Fruit fly (Drosophila melanogaster) whole organism, wandering third instar larva: ENCODE measurements around the gene CG16865.

Experiments
- Abd-B ChIP-seq: fragments of >200 bp; optimal IDR thresholded peaks from 2 replicates; lab custom pipeline; 2017; ENCODE audit warnings: missing biosample characterization, missing genetic modification characterization
- CG32264 ChIP-seq: fragments of 200-800 bp; sonication (Bioruptor generic); optimal IDR thresholded peaks from 2 replicates; lab custom pipeline; 2016; ENCODE audit warnings: missing biosample characterization, missing genetic modification characterization
- CG9705 ChIP-seq: fragments of 200-800 bp; sonication (Bioruptor generic); optimal IDR thresholded peaks from 2 replicates; lab custom pipeline; 2018; ENCODE audit warnings: missing biosample characterization, mild to moderate bottlenecking, missing genetic modification characterization
- CrebA ChIP-seq: fragments of 200-800 bp; sonication (Bioruptor generic); optimal IDR thresholded peaks from 2 replicates; lab custom pipeline; 2016; ENCODE audit warnings: missing biosample characterization, mild to moderate bottlenecking, missing genetic modification characterization, borderline replicate concordance
- Dfd ChIP-seq: fragments of >200 bp; optimal IDR thresholded peaks from 2 replicates; lab custom pipeline; 2017; ENCODE audit warnings: missing biosample characterization, missing genetic modification characterization
- Dif ChIP-seq: fragments of 200-275, 200-300 bp; sonication (Bioruptor generic); optimal IDR thresholded peaks from 2 replicates; lab custom pipeline; 2018; ENCODE audit warnings: missing biosample characterization, missing genetic modification characterization; ENCODE audit not compliant: partially characterized antibody
- GATAd ChIP-seq: sonication (Bioruptor generic); optimal IDR thresholded peaks from 2 replicates; lab custom pipeline; 2016; ENCODE audit warnings: missing biosample characterization, missing genetic modification characterization
- HLH106 ChIP-seq: fragments of 200-800 bp; optimal IDR thresholded peaks from 3 replicates; lab custom pipeline; 2019; ENCODE audit warnings: missing biosample characterization, mild to moderate bottlenecking, missing genetic modification characterization, moderate library complexity
- Hnf4 ChIP-seq: fragments of 200-800 bp; sonication (Bioruptor generic); optimal IDR thresholded peaks from 2 replicates; lab custom pipeline; 2016; ENCODE audit warnings: missing biosample characterization, mild to moderate bottlenecking, missing genetic modification characterization
- Hr78 ChIP-seq: fragments of >200 bp; optimal IDR thresholded peaks from 2 replicates; lab custom pipeline; 2017; ENCODE audit warnings: missing biosample characterization, missing genetic modification characterization
- Hr83 ChIP-seq: fragments of 200-300 bp; sonication (Bioruptor generic); optimal IDR thresholded peaks from 2 replicates; lab custom pipeline; 2016; ENCODE audit warnings: missing biosample characterization, mild to moderate bottlenecking, missing genetic modification characterization, moderate library complexity; ENCODE audit not compliant: poor library complexity, severe bottlenecking
- Jra ChIP-seq: sonication (Bioruptor generic); optimal IDR thresholded peaks from 2 replicates; lab custom pipeline; 2016; ENCODE audit warnings: missing biosample characterization, missing genetic modification characterization
- Mio ChIP-seq: sonication (Bioruptor generic); optimal IDR thresholded peaks from 2 replicates; lab custom pipeline; 2016; ENCODE audit warnings: missing biosample characterization, missing genetic modification characterization
- Myc ChIP-seq: fragments of >200 bp; optimal IDR thresholded peaks from 2 replicates; lab custom pipeline; 2017
- N ChIP-seq: fragments of >200 bp; optimal IDR thresholded peaks from 2 replicates; lab custom pipeline; 2018; ENCODE audit warnings: missing biosample characterization, missing external identifiers, missing genetic modification characterization
- OdsH ChIP-seq: fragments of 200-800 bp; sonication (Bioruptor generic); optimal IDR thresholded peaks from 2 replicates; lab custom pipeline; 2016; ENCODE audit warnings: missing biosample characterization, mild to moderate bottlenecking, missing genetic modification characterization
- Rel ChIP-seq, 2 experiments: fragments of 200-800 bp; sonication (Bioruptor generic) in 1 of 2; optimal IDR thresholded peaks; 2 replicates in 1 of 2; 3 replicates in 1 of 2; lab custom pipeline; 2016 to 2019; ENCODE audit warnings: mild to moderate bottlenecking in 2 of 2, missing biosample characterization in 2 of 2, missing genetic modification characterization in 2 of 2, moderate library complexity in 1 of 2
- Sp1 ChIP-seq: fragments of 200-800 bp; sonication (Bioruptor generic); optimal IDR thresholded peaks from 3 replicates; lab custom pipeline; 2019; ENCODE audit warnings: missing biosample characterization, mild to moderate bottlenecking, missing genetic modification characterization, moderate library complexity
- Vsx2 ChIP-seq: fragments of 200-300, 225-300 bp; sonication (Bioruptor generic); optimal IDR thresholded peaks from 2 replicates; lab custom pipeline; 2018; ENCODE audit warnings: missing biosample characterization, missing genetic modification characterization; ENCODE audit not compliant: partially characterized antibody
- br ChIP-seq: fragments of 200-800 bp; sonication (Bioruptor generic); optimal IDR thresholded peaks from 2 replicates; lab custom pipeline; 2016; ENCODE audit warnings: missing biosample characterization, missing genetic modification characterization
- brk ChIP-seq: fragments of 200-800 bp; sonication (Bioruptor generic); optimal IDR thresholded peaks from 2 replicates; lab custom pipeline; 2016; ENCODE audit warnings: missing biosample characterization, mild to moderate bottlenecking, missing genetic modification characterization
- dl ChIP-seq, 2 experiments: fragments of 175-275, 200-275 bp in 1 of 2; fragments of 200-275 bp in 1 of 2; sonication (Bioruptor generic); optimal IDR thresholded peaks; lab custom pipeline; 2018; ENCODE audit warnings: mild to moderate bottlenecking in 2 of 2, missing biosample characterization in 2 of 2, missing genetic modification characterization in 2 of 2, moderate library complexity in 2 of 2; ENCODE audit not compliant: partially characterized antibody in 2 of 2, insufficient read depth in 1 of 2
- dmrt93B ChIP-seq: fragments of 200-800 bp; sonication (Bioruptor generic); optimal IDR thresholded peaks from 2 replicates; lab custom pipeline; 2018; ENCODE audit warnings: missing biosample characterization, mild to moderate bottlenecking, missing genetic modification characterization
- dsf ChIP-seq: sonication (Bioruptor generic); optimal IDR thresholded peaks from 2 replicates; lab custom pipeline; 2016; ENCODE audit warnings: missing biosample characterization, missing genetic modification characterization, borderline replicate concordance
- ey ChIP-seq: fragments of 200-800 bp; sonication (Bioruptor generic); optimal IDR thresholded peaks from 2 replicates; lab custom pipeline; 2016; ENCODE audit warnings: missing biosample characterization, missing genetic modification characterization
- foxo ChIP-seq, 2 experiments: fragments of 200-800 bp; sonication (Bioruptor generic); optimal IDR thresholded peaks; 2 replicates in 1 of 2; 3 replicates in 1 of 2; lab custom pipeline; 2016 to 2017; ENCODE audit warnings: missing biosample characterization in 2 of 2, missing genetic modification characterization in 2 of 2
- fru ChIP-seq: fragments of 200-800 bp; sonication (Bioruptor generic); optimal IDR thresholded peaks from 3 replicates; lab custom pipeline; 2016; ENCODE audit warnings: missing biosample characterization, mild to moderate bottlenecking, missing genetic modification characterization
- h ChIP-seq: fragments of 200-800 bp; sonication (Bioruptor generic); optimal IDR thresholded peaks from 3 replicates; lab custom pipeline; 2016; ENCODE audit warnings: missing biosample characterization, mild to moderate bottlenecking, missing genetic modification characterization
- jim ChIP-seq: fragments of 175-275, 200-325 bp; sonication (Bioruptor generic); optimal IDR thresholded peaks from 2 replicates; lab custom pipeline; 2016; ENCODE audit warnings: missing biosample characterization, mild to moderate bottlenecking, missing genetic modification characterization
- lola ChIP-seq: fragments of >200 bp; optimal IDR thresholded peaks from 2 replicates; lab custom pipeline; 2017; ENCODE audit warnings: missing biosample characterization, missing genetic modification characterization
- pan ChIP-seq: fragments of >200 bp; optimal IDR thresholded peaks from 2 replicates; lab custom pipeline; 2017
- psq ChIP-seq: fragments of 200-800 bp; sonication (Bioruptor generic); optimal IDR thresholded peaks from 3 replicates; lab custom pipeline; 2017; ENCODE audit warnings: missing biosample characterization, mild to moderate bottlenecking, missing genetic modification characterization, moderate library complexity
- rgr ChIP-seq: fragments of 200-800 bp; sonication (Bioruptor generic); optimal IDR thresholded peaks from 3 replicates; lab custom pipeline; 2016; ENCODE audit warnings: missing biosample characterization, mild to moderate bottlenecking, missing genetic modification characterization
- sage ChIP-seq: fragments of 200-800 bp; sonication (Bioruptor generic); optimal IDR thresholded peaks from 2 replicates; lab custom pipeline; 2016; ENCODE audit warnings: missing biosample characterization, mild to moderate bottlenecking, missing genetic modification characterization
- sv ChIP-seq: fragments of 200-800 bp; sonication (Bioruptor generic); optimal IDR thresholded peaks from 3 replicates; lab custom pipeline; 2016; ENCODE audit warnings: missing biosample characterization, missing genetic modification characterization
- tai ChIP-seq: sonication (Bioruptor generic); optimal IDR thresholded peaks from 2 replicates; lab custom pipeline; 2016; ENCODE audit warnings: missing biosample characterization, missing genetic modification characterization
- usp ChIP-seq: fragments of >200 bp; optimal IDR thresholded peaks from 2 replicates; lab custom pipeline; 2017; ENCODE audit warnings: missing biosample characterization, missing genetic modification characterization
- woc ChIP-seq: sonication (Bioruptor generic); optimal IDR thresholded peaks from 2 replicates; lab custom pipeline; 2016; ENCODE audit warnings: missing biosample characterization, mild to moderate bottlenecking, missing genetic modification characterization

The CG16865 gene

dm6 chr2L:13805170-13805569 lies 6.2 kb upstream of the CG16865 start:
- no peak for TF ChIP-seq rgr (GFP tag; lab: Kevin White, UChicago)
- no peak for TF ChIP-seq br (GFP tag; lab: Kevin White, UChicago)
- no peak for TF ChIP-seq Hnf4 (GFP tag; lab: Kevin White, UChicago)
- no peak for TF ChIP-seq foxo (GFP tag; optimal IDR thresholded peaks at IDR 0.05; lab: Kevin White, UChicago)
- no peak for TF ChIP-seq CG9705 (GFP tag; lab: Kevin White, UChicago)
- TF ChIP-seq N (GFP tag; lab: Kevin White, UChicago) = no peak
- TF ChIP-seq sage (GFP tag; lab: Kevin White, UChicago) = no peak
- TF ChIP-seq, all 38 proteins: peak for 0

- TF ChIP-seq lola (GFP tag; lab: Kevin White, UChicago) (no peak), dl (GFP tag; optimal IDR thresholded peaks at IDR 0.05; lab: Kevin White, UChicago; ENCODE audit: insufficient read depth in 1 of 2, partially characterized antibody in 2 of 2) (no peak), Dfd (GFP tag; lab: Kevin White, UChicago) (no peak), fru (GFP tag; lab: Kevin White, UChicago) (peak; percentile 42), CG32264 (no peak), dsf (no peak), Rel (GFP tag; optimal IDR thresholded peaks at IDR 0.05; lab: Kevin White, UChicago) (no peak), Rel (tag; optimal IDR thresholded peaks at IDR 0.05; lab: Kevin White, UChicago) (no peak), CrebA (no peak), pan (lab: Kevin White, UChicago) (no peak), brk (GFP tag; lab: Kevin White, UChicago) (no peak), Jra (GFP tag; lab: Kevin White, UChicago) (no peak), HLH106 (tag; lab: Kevin White, UChicago) (no peak), usp (GFP tag; lab: Kevin White, UChicago) (no peak), Hr78 (GFP tag; lab: Kevin White, UChicago) (no peak), Mio (GFP tag; lab: Kevin White, UChicago) (no peak), Vsx2 (GFP tag; lab: Kevin White, UChicago) (no peak), sage (GFP tag; lab: Kevin White, UChicago) (no peak), Hnf4 (GFP tag; lab: Kevin White, UChicago) (no peak), Sp1 (GFP tag; lab: Kevin White, UChicago) (no peak), psq (GFP tag; lab: Kevin White, UChicago) (no peak), tai (GFP tag; lab: Kevin White, UChicago) (no peak), OdsH (GFP tag; lab: Kevin White, UChicago) (peak; percentile 13), br (GFP tag; lab: Kevin White, UChicago) (no peak), GATAd (no peak), ey (GFP tag; lab: Kevin White, UChicago) (no peak), N (GFP tag; lab: Kevin White, UChicago) (no peak), h (peak; percentile 55), foxo (GFP tag; optimal IDR thresholded peaks at IDR 0.05; lab: Kevin White, UChicago) (no peak), Dif (GFP tag; lab: Kevin White, UChicago) (no peak), woc (no peak), jim (GFP tag; lab: Kevin White, UChicago) (no peak), dmrt93B (GFP tag; lab: Kevin White, UChicago) (no peak), Abd-B (no peak), CG9705 (GFP tag; lab: Kevin White, UChicago) (no peak), rgr (GFP tag; lab: Kevin White, UChicago) (peak; percentile 52), sv (no peak), Myc (lab: Kevin White, UChicago) (no peak), Hr83 (peak; percentile 76)
These were observed 4.2 kb upstream of the CG16865 start for dm6 chr2L:13807097-13807496.

- TF ChIP-seq brk (GFP tag; lab: Kevin White, UChicago) = no peak
- peak; percentile 34 for TF ChIP-seq OdsH (GFP tag; lab: Kevin White, UChicago)
- TF ChIP-seq GATAd = no peak
- no peak for TF ChIP-seq Rel (GFP tag; optimal IDR thresholded peaks at IDR 0.05; lab: Kevin White, UChicago)
- TF ChIP-seq Rel (tag; optimal IDR thresholded peaks at IDR 0.05; lab: Kevin White, UChicago) = no peak
- TF ChIP-seq Hnf4 (GFP tag; lab: Kevin White, UChicago) = no peak
- TF ChIP-seq Vsx2 (GFP tag; lab: Kevin White, UChicago) = no peak
- TF ChIP-seq pan (lab: Kevin White, UChicago) = no peak
- TF ChIP-seq Myc (lab: Kevin White, UChicago) = no peak
- peak; percentile 45 for TF ChIP-seq rgr (GFP tag; lab: Kevin White, UChicago)
- TF ChIP-seq Hr83 = peak; percentile 64
- no peak for TF ChIP-seq CrebA
- TF ChIP-seq Mio (GFP tag; lab: Kevin White, UChicago) = no peak
- no peak for TF ChIP-seq Dfd (GFP tag; lab: Kevin White, UChicago)
- peak; percentile 3 for TF ChIP-seq CG32264
- no peak for TF ChIP-seq tai (GFP tag; lab: Kevin White, UChicago)
- TF ChIP-seq foxo (GFP tag; optimal IDR thresholded peaks at IDR 0.05; lab: Kevin White, UChicago) = no peak
- TF ChIP-seq Sp1 (GFP tag; lab: Kevin White, UChicago) = peak; percentile 38
- no peak for TF ChIP-seq N (GFP tag; lab: Kevin White, UChicago)
- TF ChIP-seq br (GFP tag; lab: Kevin White, UChicago) = no peak
- no peak for TF ChIP-seq jim (GFP tag; lab: Kevin White, UChicago)
These were observed 3.4 kb upstream of the CG16865 start for dm6 chr2L:13807959-13808358.
